Fruit fly (Drosophila melanogaster) whole organism, pupa: ENCODE data around the gene CG3117.

Experiments
- CG10348 ChIP-seq: fragments of 200-800 bp; sonication (Bioruptor generic); IDR thresholded peaks from 2 replicates; pipeline ENCODE4 v1.3.6; 2022; ENCODE audit warnings: missing biosample characterization, missing genetic modification characterization
- CG12605 ChIP-seq: fragments of 200-800 bp; sonication (Bioruptor generic); IDR thresholded peaks from 2 replicates; pipeline ENCODE4 v1.3.6; 2022; ENCODE audit warnings: missing biosample characterization, missing genetic modification characterization
- CG13204 ChIP-seq: fragments of 200-800 bp; sonication (Bioruptor generic); optimal IDR thresholded peaks from 2 replicates; lab custom pipeline; 2018; ENCODE audit warnings: missing biosample characterization, mild to moderate bottlenecking, missing genetic modification characterization, moderate library complexity
- CG14655 ChIP-seq: fragments of 200-800 bp; sonication (Bioruptor generic); optimal IDR thresholded peaks from 3 replicates; lab custom pipeline; 2017; ENCODE audit warnings: mild to moderate bottlenecking, missing biosample characterization, missing genetic modification reagents, missing genetic modification characterization
- CG15710 ChIP-seq: fragments of 200-800 bp; sonication (Bioruptor generic); optimal IDR thresholded peaks from 2 replicates; lab custom pipeline; 2018; ENCODE audit warnings: missing biosample characterization, mild to moderate bottlenecking, missing genetic modification characterization, moderate library complexity
- CG17806 ChIP-seq: fragments of 200-800 bp; sonication (Bioruptor generic); optimal IDR thresholded peaks from 2 replicates; lab custom pipeline; 2018; ENCODE audit warnings: missing biosample characterization, mild to moderate bottlenecking, missing genetic modification characterization, moderate library complexity
- CG32121 ChIP-seq: fragments of 200-800 bp; sonication (Bioruptor generic); IDR thresholded peaks from 2 replicates; pipeline ENCODE4 v1.3.6; 2022; ENCODE audit warnings: missing biosample characterization, missing genetic modification characterization
- CG34367 ChIP-seq: fragments of 200-800 bp; sonication (Bioruptor generic); optimal IDR thresholded peaks from 2 replicates; lab custom pipeline; 2018; ENCODE audit warnings: missing biosample characterization, mild to moderate bottlenecking, missing genetic modification characterization
- CG4496 ChIP-seq: fragments of 200-800 bp; sonication (Bioruptor generic); IDR thresholded peaks from 3 replicates; pipeline ENCODE4 v1.3.6; 2022; ENCODE audit warnings: missing biosample characterization, missing genetic modification characterization
- CG8159 ChIP-seq: fragments of 200-800 bp; sonication (Bioruptor generic); optimal IDR thresholded peaks from 3 replicates; lab custom pipeline; 2018; ENCODE audit warnings: missing biosample characterization, mild to moderate bottlenecking, missing genetic modification characterization, moderate library complexity
- CG8301 ChIP-seq: fragments of 200-800 bp; sonication (Bioruptor generic); optimal IDR thresholded peaks from 2 replicates; lab custom pipeline; 2018; ENCODE audit warnings: missing biosample characterization, mild to moderate bottlenecking, missing genetic modification characterization
- CG9948 ChIP-seq: fragments of 200-800 bp; sonication (Bioruptor generic); optimal IDR thresholded peaks from 2 replicates; lab custom pipeline; 2018; ENCODE audit warnings: missing biosample characterization, mild to moderate bottlenecking, missing genetic modification characterization, moderate library complexity
- D1 ChIP-seq: fragments of 200-800 bp; sonication (Bioruptor generic); optimal IDR thresholded peaks from 2 replicates; lab custom pipeline; 2018; ENCODE audit warnings: missing biosample characterization, mild to moderate bottlenecking, missing genetic modification characterization, moderate library complexity
- EcR ChIP-seq: fragments of 200-800 bp; sonication (Bioruptor generic); optimal IDR thresholded peaks from 3 replicates; lab custom pipeline; 2019; ENCODE audit warnings: missing biosample characterization, missing genetic modification characterization, mild to moderate bottlenecking, moderate library complexity, missing genetic modification reagents
- Ets98B ChIP-seq: fragments of 200-800 bp; sonication (Bioruptor generic); IDR thresholded peaks from 2 replicates; pipeline ENCODE4 v1.3.6; 2022; ENCODE audit warnings: missing biosample characterization, missing genetic modification characterization
- Pif1A ChIP-seq: fragments of 200-800 bp; sonication (Bioruptor generic); optimal IDR thresholded peaks from 3 replicates; lab custom pipeline; 2016; ENCODE audit warnings: missing biosample characterization, missing genetic modification characterization
- Pif1B ChIP-seq: fragments of 200-800 bp; sonication (Bioruptor generic); optimal IDR thresholded peaks from 3 replicates; lab custom pipeline; 2016; ENCODE audit warnings: missing biosample characterization, missing genetic modification characterization
- Snoo ChIP-seq: fragments of 200-800 bp; sonication (Bioruptor generic); optimal IDR thresholded peaks from 3 replicates; lab custom pipeline; 2017; ENCODE audit warnings: missing biosample characterization, mild to moderate bottlenecking, missing genetic modification characterization, inconsistent platforms
- fd96Ca ChIP-seq: fragments of 200-800 bp; sonication (Bioruptor generic); IDR thresholded peaks from 3 replicates; pipeline ENCODE4 v1.3.6; 2022; ENCODE audit warnings: missing biosample characterization, missing genetic modification characterization
- gl ChIP-seq: fragments of 200-800 bp; sonication (Bioruptor generic); optimal IDR thresholded peaks from 2 replicates; lab custom pipeline; 2018; ENCODE audit warnings: missing biosample characterization, mild to moderate bottlenecking, missing genetic modification characterization
- rn ChIP-seq: fragments of 200-800 bp; sonication (Bioruptor generic); IDR thresholded peaks from 2 replicates; pipeline ENCODE4 v1.3.6; 2022; ENCODE audit warnings: missing biosample characterization, missing genetic modification characterization

Gene CG3117

DNA sequence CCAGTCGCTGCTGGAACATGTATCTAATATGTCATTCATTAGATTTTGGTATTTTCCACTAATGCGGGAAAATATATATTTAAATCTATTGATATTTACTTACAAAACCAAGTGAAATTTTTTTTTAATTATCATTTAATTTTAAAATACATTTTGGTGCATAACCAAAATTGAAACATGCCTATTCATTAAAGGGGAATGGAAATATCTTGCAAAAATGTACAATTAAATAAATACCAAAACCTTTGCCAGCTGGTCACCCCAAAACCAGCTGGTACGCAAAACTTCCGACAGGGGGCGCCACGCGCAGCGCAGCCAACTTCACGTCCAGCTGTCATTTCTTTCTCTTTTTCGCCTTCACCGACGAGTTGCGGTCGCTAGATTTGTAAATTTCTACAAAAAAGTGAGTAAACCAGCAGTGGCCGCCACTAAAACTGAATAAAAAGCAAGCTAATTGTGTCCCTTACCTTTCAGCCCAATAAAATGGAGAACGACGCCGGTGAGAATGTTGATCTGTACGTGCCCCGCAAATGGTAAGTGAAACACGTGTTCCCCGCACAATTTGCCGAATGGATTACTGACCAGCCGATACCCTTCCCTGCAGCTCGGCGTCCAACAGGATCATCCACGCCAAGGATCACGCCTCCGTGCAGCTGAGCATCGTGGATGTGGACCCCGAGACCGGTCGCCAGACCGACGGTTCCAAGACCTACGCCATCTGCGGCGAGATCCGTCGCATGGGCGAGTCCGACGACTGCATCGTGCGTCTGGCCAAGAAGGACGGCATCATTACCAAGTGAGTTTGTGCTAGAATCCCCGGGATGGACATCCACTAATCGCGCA lies 9.0 kb upstream of the CG3117 start, which contains the start of the genes CG3104 and RpS21:
Gene CG3104 (minus strand): TSS at position 6 of the 843 bp plus-strand sequence.
Gene RpS21 (plus strand): TSS at position 298 of the 843 bp plus-strand sequence.
- peak; percentile 57 for TF ChIP-seq CG34367 (tag; lab: Kevin White, UChicago)
- TF ChIP-seq D1 (tag; lab: Kevin White, UChicago) = no peak
- peak; percentile 48 for TF ChIP-seq CG13204
- TF ChIP-seq CG14655 = peak; percentile 67
- no peak for TF ChIP-seq gl (tag; lab: Kevin White, UChicago)
- peak; percentile 9 for TF ChIP-seq Pif1B (GFP tag; lab: Kevin White, UChicago)
- peak; percentile 54 for TF ChIP-seq Pif1A (GFP tag; lab: Kevin White, UChicago)
- peak; percentile 53 for TF ChIP-seq CG15710
- TF ChIP-seq Ets98B = peak; percentile 60; the same call in 1 of the 2 replicates
- no peak for TF ChIP-seq CG10348 (GFP tag; lab: Robert Waterston, UW)
- TF ChIP-seq rn = peak; percentile 63
- TF ChIP-seq CG32121 (GFP tag; lab: Robert Waterston, UW) = peak; percentile 36; the same call in 1 of the 2 replicates
- TF ChIP-seq CG17806 (tag; lab: Kevin White, UChicago) = peak; percentile 37
- peak; percentile 86 for TF ChIP-seq Snoo (tag; lab: Kevin White, UChicago)
- TF ChIP-seq CG4496 (GFP tag; lab: Robert Waterston, UW) = peak; percentile 84
- peak; percentile 59; the same call in 2 of the 3 replicates for TF ChIP-seq fd96Ca (GFP tag; lab: Robert Waterston, UW)
- peak; percentile 1 for TF ChIP-seq CG8301 (tag; lab: Kevin White, UChicago)
- TF ChIP-seq CG9948 (tag; lab: Kevin White, UChicago) = peak; percentile 24
- no peak for TF ChIP-seq EcR (GFP tag; lab: Kevin White, UChicago)
- TF ChIP-seq CG8159 = no peak
- TF ChIP-seq CG12605 (GFP tag; lab: Robert Waterston, UW) = peak; percentile 53; the same call in 1 of the 2 replicates
- TF ChIP-seq, all 21 proteins: peak for 16

dm6 chr2L:2855204-2855768 lies 8.3 kb upstream of the CG3117 start:
- no peak for TF ChIP-seq rn
- TF ChIP-seq CG34367 (tag; lab: Kevin White, UChicago) = no peak
- TF ChIP-seq CG12605 (GFP tag; lab: Robert Waterston, UW) = no peak
- TF ChIP-seq D1 (tag; lab: Kevin White, UChicago) = no peak
- no peak for TF ChIP-seq CG15710
- no peak for TF ChIP-seq CG32121 (GFP tag; lab: Robert Waterston, UW)
- TF ChIP-seq EcR (GFP tag; lab: Kevin White, UChicago) = no peak
- TF ChIP-seq CG8159 = peak; percentile 94
- no peak for TF ChIP-seq gl (tag; lab: Kevin White, UChicago)
- no peak for TF ChIP-seq Pif1A (GFP tag; lab: Kevin White, UChicago)
- 0 out of 2 replicates have a peak, but pooled peaks have one; percentile 0 for TF ChIP-seq Ets98B
- no peak for TF ChIP-seq CG14655
- no peak for TF ChIP-seq CG8301 (tag; lab: Kevin White, UChicago)
- TF ChIP-seq fd96Ca (GFP tag; lab: Robert Waterston, UW) = no peak

dm6 chr2L:2851589-2851988 lies 4.6 kb upstream of the CG3117 start:
- TF ChIP-seq CG12605 (GFP tag; lab: Robert Waterston, UW) (0 out of 2 replicates have a peak, but pooled peaks have one; percentile 26), CG8301 (tag; lab: Kevin White, UChicago) (no peak), CG13204 (no peak), CG32121 (GFP tag; lab: Robert Waterston, UW) (peak; percentile 47; the same call in 1 of the 2 replicates), Pif1B (GFP tag; lab: Kevin White, UChicago) (no peak), EcR (GFP tag; lab: Kevin White, UChicago) (no peak), D1 (tag; lab: Kevin White, UChicago) (no peak), CG14655 (no peak), Ets98B (peak; percentile 36; the same call in 1 of the 2 replicates)

DNA sequence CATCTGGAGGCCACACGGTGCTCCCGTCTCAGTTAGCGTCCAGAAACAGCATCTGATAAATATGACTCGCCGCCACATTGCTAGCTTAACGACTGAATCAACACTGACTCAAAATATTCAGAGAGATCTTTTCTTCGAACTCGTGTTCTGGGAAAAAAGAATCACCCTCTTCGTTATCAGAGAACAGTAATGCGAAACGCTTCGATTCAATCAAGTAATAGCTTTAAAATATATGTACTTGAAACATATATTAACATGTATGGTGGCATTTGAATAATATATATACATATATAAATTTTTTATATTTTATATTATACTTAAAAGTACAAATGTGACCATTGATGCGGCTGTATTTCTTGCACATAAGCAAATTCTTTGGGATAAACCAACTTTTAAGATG lies 1.4 kb downstream of the CG3117 start, which contains the start of gene CG18557:
Gene CG18557 (minus strand): TSS at position 101 of the 400 bp plus-strand sequence.
- no peak for TF ChIP-seq CG4496 (GFP tag; lab: Robert Waterston, UW)
- TF ChIP-seq D1 (tag; lab: Kevin White, UChicago) = no peak
- TF ChIP-seq CG8301 (tag; lab: Kevin White, UChicago) = no peak
- no peak for TF ChIP-seq CG17806 (tag; lab: Kevin White, UChicago)
- TF ChIP-seq CG10348 (GFP tag; lab: Robert Waterston, UW) = no peak
- no peak for TF ChIP-seq rn
- no peak for TF ChIP-seq CG34367 (tag; lab: Kevin White, UChicago)
- TF ChIP-seq fd96Ca (GFP tag; lab: Robert Waterston, UW) = no peak
- no peak for TF ChIP-seq CG8159
- TF ChIP-seq Snoo (tag; lab: Kevin White, UChicago) = no peak
- TF ChIP-seq Ets98B = no peak
- TF ChIP-seq Pif1A (GFP tag; lab: Kevin White, UChicago) = no peak
- TF ChIP-seq CG15710 = no peak
- no peak for TF ChIP-seq CG14655
- no peak for TF ChIP-seq CG32121 (GFP tag; lab: Robert Waterston, UW)
- TF ChIP-seq gl (tag; lab: Kevin White, UChicago) = no peak
- TF ChIP-seq CG13204 = no peak

dm6 chr2L:2844413-2844812 lies 2.6 kb downstream of the CG3117 start, which contains the start of gene CG18558:
TSS of gene CG18558 (minus strand) at chr2L:2844513.
- TF ChIP-seq Ets98B = no peak
- no peak for TF ChIP-seq CG10348 (GFP tag; lab: Robert Waterston, UW)
- no peak for TF ChIP-seq Pif1B (GFP tag; lab: Kevin White, UChicago)
- TF ChIP-seq rn = no peak
- TF ChIP-seq Pif1A (GFP tag; lab: Kevin White, UChicago) = no peak
- TF ChIP-seq EcR (GFP tag; lab: Kevin White, UChicago) = no peak
- TF ChIP-seq CG8301 (tag; lab: Kevin White, UChicago) = no peak
- no peak for TF ChIP-seq CG34367 (tag; lab: Kevin White, UChicago)
- TF ChIP-seq gl (tag; lab: Kevin White, UChicago) = no peak
- TF ChIP-seq CG15710 = no peak
- no peak for TF ChIP-seq CG12605 (GFP tag; lab: Robert Waterston, UW)
- TF ChIP-seq CG17806 (tag; lab: Kevin White, UChicago) = no peak
- TF ChIP-seq fd96Ca (GFP tag; lab: Robert Waterston, UW) = no peak
- TF ChIP-seq CG32121 (GFP tag; lab: Robert Waterston, UW) = no peak
- no peak for TF ChIP-seq CG13204
- no peak for TF ChIP-seq D1 (tag; lab: Kevin White, UChicago)
- no peak for TF ChIP-seq CG8159
- TF ChIP-seq CG14655 = no peak
